Fruit fly (Drosophila melanogaster) whole organism, prepupa: ENCODE measurements around the gene CG8675.

Experiments
- Blimp-1 ChIP-seq: fragments of 200-800 bp; sonication (Bioruptor generic); optimal IDR thresholded peaks from 3 replicates; lab custom pipeline; 2017; ENCODE audit warnings: missing biosample characterization, missing genetic modification characterization, mild to moderate bottlenecking, moderate library complexity, missing genetic modification reagents
- CG10669 ChIP-seq: fragments of 200-800 bp; sonication (Bioruptor generic); optimal IDR thresholded peaks from 3 replicates; lab custom pipeline; 2018; ENCODE audit warnings: missing biosample characterization, mild to moderate bottlenecking, missing genetic modification characterization, moderate library complexity
- CG11762 ChIP-seq: fragments of 200-800 bp; sonication (Bioruptor generic); optimal IDR thresholded peaks from 3 replicates; lab custom pipeline; 2016; ENCODE audit warnings: missing biosample characterization, missing genetic modification characterization; ENCODE audit not compliant: insufficient read depth
- CG3032 ChIP-seq: fragments of 200-800 bp; optimal IDR thresholded peaks from 2 replicates; lab custom pipeline; 2019; ENCODE audit warnings: missing biosample characterization, mild to moderate bottlenecking, missing genetic modification characterization, moderate library complexity
- Ets21C ChIP-seq: fragments of 200-800 bp; sonication (Bioruptor generic); optimal IDR thresholded peaks from 3 replicates; lab custom pipeline; 2016; ENCODE audit warnings: missing biosample characterization, missing genetic modification characterization
- Smox ChIP-seq: fragments of 200-800 bp; sonication (Bioruptor generic); optimal IDR thresholded peaks from 3 replicates; lab custom pipeline; 2016; ENCODE audit warnings: missing biosample characterization, missing genetic modification characterization
- dsx ChIP-seq: fragments of 200-800 bp; optimal IDR thresholded peaks from 3 replicates; lab custom pipeline; 2019; ENCODE audit warnings: missing biosample characterization, mild to moderate bottlenecking, missing genetic modification characterization, moderate library complexity; ENCODE audit not compliant: poor library complexity, severe bottlenecking
- fd59A ChIP-seq: fragments of 200-800 bp; sonication (Bioruptor generic); optimal IDR thresholded peaks from 2 replicates; lab custom pipeline; 2017; ENCODE audit warnings: missing biosample characterization, mild to moderate bottlenecking, missing genetic modification characterization, missing genetic modification reagents
- fkh ChIP-seq: fragments of 200-800 bp; sonication (Bioruptor generic); optimal IDR thresholded peaks from 3 replicates; lab custom pipeline; 2017; ENCODE audit warnings: missing biosample characterization, mild to moderate bottlenecking, missing genetic modification characterization, moderate library complexity

DNA sequence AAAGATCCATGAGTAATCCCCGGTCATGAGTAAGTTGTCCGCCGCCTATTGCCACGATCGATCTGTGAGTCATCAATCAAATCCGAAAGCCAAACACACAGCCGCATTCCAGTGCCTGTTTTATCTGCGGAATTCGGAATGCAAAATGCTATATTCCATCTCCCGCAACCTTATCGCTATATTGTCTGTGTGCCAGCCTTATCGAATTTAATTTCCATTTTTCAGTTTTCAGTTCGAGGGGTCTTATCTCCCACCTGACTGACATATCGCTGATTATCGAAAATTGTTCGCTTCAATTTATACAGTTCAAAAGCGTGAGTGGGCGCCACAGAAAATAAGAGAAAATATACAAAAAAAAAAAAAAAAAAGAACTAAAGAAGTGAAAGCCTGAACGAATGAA is 39.9 kb upstream of the CG8675 start:
- TF ChIP-seq dsx (GFP tag; lab: Kevin White, UChicago): no peak
- no peak for TF ChIP-seq CG11762 (GFP tag; lab: Kevin White, UChicago)
- TF ChIP-seq fkh (GFP tag; lab: Kevin White, UChicago): no peak
- TF ChIP-seq fd59A (GFP tag; lab: Kevin White, UChicago): no peak
- no peak for TF ChIP-seq CG10669 (GFP tag; lab: Kevin White, UChicago)
- no peak for TF ChIP-seq Blimp-1 (GFP tag; lab: Kevin White, UChicago)
- no peak for TF ChIP-seq CG3032 (tag; lab: Kevin White, UChicago)
- TF ChIP-seq Smox (GFP tag; lab: Kevin White, UChicago): no peak
- TF ChIP-seq Ets21C (GFP tag; lab: Kevin White, UChicago): no peak
